Worm (Caenorhabditis elegans) whole organism, L4/young adult: ENCODE data around the gene F15D4.2.

ENCODE experiments used
- W03F9.2 ChIP-seq: fragments of 150-350 bp; optimal IDR thresholded peaks from 2 replicates; lab custom pipeline; 2014; ENCODE audit warnings: missing biosample characterization, missing genetic modification characterization
- him-1 ChIP-seq: sonication (generic microtip); optimal IDR thresholded peaks from 2 replicates; lab custom pipeline; 2016; ENCODE audit warnings: missing genotype, missing genetic modification reagents, missing genetic modification characterization, missing compliant biosample characterization

DNA sequence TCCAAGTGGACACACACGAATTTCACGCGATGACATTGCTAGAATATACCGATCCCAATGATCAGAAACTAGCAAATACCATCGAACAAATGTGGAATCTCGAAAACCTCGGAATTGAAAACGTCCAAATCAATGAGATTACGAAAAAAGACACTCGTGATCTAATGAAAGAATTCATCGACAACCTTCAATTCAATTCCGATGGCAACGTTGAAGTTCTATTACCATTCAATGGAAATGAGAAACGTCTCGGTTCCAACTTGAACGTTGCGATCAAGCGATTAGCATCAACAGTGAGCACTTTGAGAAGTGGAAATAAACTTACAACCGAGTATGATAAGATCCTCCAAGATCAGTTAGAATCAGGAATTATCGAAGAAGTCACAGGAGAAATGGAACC is 39.4 kb downstream of the F15D4.2 start:
- TF ChIP-seq him-1 (tag; lab: Kevin White, UChicago) = no peak
- no peak for TF ChIP-seq W03F9.2
